Fruit fly (Drosophila melanogaster) Kc167 (cell line): ENCODE measurements around the gene CG6051.

Experiments used
- Myc ChIP-seq: fragments of >200 bp; optimal IDR thresholded peaks from 2 replicates; lab custom pipeline; 2017; ENCODE audit warnings: missing external identifiers
- Sin3A ChIP-seq: fragments of >200 bp; optimal IDR thresholded peaks from 2 replicates; lab custom pipeline; 2018; ENCODE audit warnings: missing external identifiers
- h ChIP-seq: fragments of >200 bp; optimal IDR thresholded peaks from 3 replicates; lab custom pipeline; 2018; ENCODE audit warnings: missing external identifiers
- insv ChIP-seq: fragments of >200 bp; optimal IDR thresholded peaks from 3 replicates; lab custom pipeline; 2018; ENCODE audit warnings: missing external identifiers
- psq ChIP-seq: fragments of >200 bp; optimal IDR thresholded peaks from 2 replicates; lab custom pipeline; 2017; ENCODE audit warnings: missing external identifiers
- ttk ChIP-seq: sonication (Bioruptor generic); optimal IDR thresholded peaks from 2 replicates; lab custom pipeline; 2017; ENCODE audit warnings: missing external identifiers

DNA sequence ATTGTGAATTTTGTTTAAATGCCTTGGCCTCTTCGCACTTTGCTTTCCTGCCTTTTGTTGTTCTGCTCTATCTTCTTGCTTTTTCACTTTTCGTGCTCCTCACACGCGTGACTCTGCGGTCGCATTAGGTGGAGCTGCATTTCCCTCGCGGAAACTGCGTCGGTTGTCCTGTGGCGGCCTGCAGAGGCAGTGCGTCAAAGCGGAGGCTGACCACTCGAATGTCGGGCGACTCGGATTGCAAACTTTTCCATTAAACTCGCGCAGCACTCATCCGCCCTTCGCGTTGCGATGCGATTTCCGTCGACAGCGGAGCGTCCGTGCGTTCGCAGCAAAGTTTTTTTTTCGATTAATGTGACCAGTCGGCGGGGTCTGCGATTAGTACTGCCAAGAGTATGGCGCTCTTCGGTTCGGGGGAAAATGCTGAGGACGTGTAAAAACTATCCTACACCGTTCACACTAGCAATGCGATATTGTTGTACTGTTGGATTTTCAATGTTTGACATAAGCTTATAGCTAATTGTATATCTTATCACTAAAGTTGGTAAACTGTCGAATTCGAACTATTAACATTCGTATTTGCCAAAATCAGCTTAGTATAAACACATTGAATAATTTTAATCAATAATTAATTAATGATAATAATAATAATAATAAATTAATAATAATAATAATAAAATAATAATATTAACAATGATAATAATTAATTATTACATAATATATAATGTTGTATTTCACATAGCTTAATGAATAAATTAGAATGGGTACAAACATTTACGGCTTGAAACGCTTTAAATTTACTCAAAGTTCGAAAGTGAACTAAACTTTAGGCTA, at the start of gene CG6051:
- TF ChIP-seq Myc (no peak), ttk (lab: Kevin White, UChicago) (no peak), psq (lab: Kevin White, UChicago) (no peak), h (lab: Kevin White, UChicago) (no peak), Sin3A (no peak), insv (lab: Kevin White, UChicago) (no peak)
